Fruit fly (Drosophila melanogaster) whole organism, embryonic: ENCODE data around the gene CG5937.

Source experiments
- Atf-2 ChIP-seq: fragments of 200-800 bp; sonication (Bioruptor generic); optimal IDR thresholded peaks from 2 replicates; lab custom pipeline; 2016; ENCODE audit warnings: missing biosample characterization, missing genetic modification characterization
- BEAF-32 ChIP-seq: fragments of 200-800 bp; sonication (Bioruptor generic); optimal IDR thresholded peaks from 3 replicates; lab custom pipeline; 2017; ENCODE audit warnings: missing biosample characterization, missing genetic modification characterization, mild to moderate bottlenecking, moderate library complexity, missing genetic modification reagents
- CG10321 ChIP-seq: fragments of 200-800 bp; sonication (Bioruptor generic); IDR thresholded peaks from 2 replicates; pipeline ENCODE4 v1.3.6; 2022; ENCODE audit warnings: missing biosample characterization, missing genetic modification characterization
- CG10366 ChIP-seq: fragments of 200-800 bp; sonication (Bioruptor generic); IDR thresholded peaks from 2 replicates; pipeline ENCODE4 v1.3.6; 2022; ENCODE audit warnings: missing biosample characterization, missing genetic modification characterization
- CG11085 ChIP-seq: fragments of 200-800 bp; sonication (Bioruptor generic); IDR thresholded peaks from 2 replicates; pipeline ENCODE4 v1.3.6; 2022; ENCODE audit warnings: missing biosample characterization, missing genetic modification characterization
- CG11398 ChIP-seq: fragments of 200-800 bp; sonication (Bioruptor generic); optimal IDR thresholded peaks from 2 replicates; lab custom pipeline; 2016; ENCODE audit warnings: missing biosample characterization, missing genetic modification characterization
- CG12299 ChIP-seq: fragments of 200-800 bp; sonication (Bioruptor generic); optimal IDR thresholded peaks from 2 replicates; lab custom pipeline; 2018; ENCODE audit warnings: missing biosample characterization, mild to moderate bottlenecking, missing genetic modification characterization
- CG12769 ChIP-seq: fragments of 200-800 bp; sonication (Bioruptor generic); optimal IDR thresholded peaks from 2 replicates; lab custom pipeline; 2019; ENCODE audit warnings: missing biosample characterization, mild to moderate bottlenecking, missing genetic modification characterization, moderate library complexity
- CG12942 ChIP-seq: fragments of 200-800 bp; sonication (Bioruptor generic); optimal IDR thresholded peaks from 3 replicates; lab custom pipeline; 2016; ENCODE audit warnings: missing biosample characterization, missing genetic modification characterization
- CG13424 ChIP-seq: fragments of 200-800 bp; sonication (Bioruptor generic); optimal IDR thresholded peaks from 2 replicates; lab custom pipeline; 2019; ENCODE audit warnings: missing biosample characterization, mild to moderate bottlenecking, missing genetic modification characterization, moderate library complexity
- CG15479 ChIP-seq: fragments of 200-800 bp; sonication (Bioruptor generic); optimal IDR thresholded peaks from 3 replicates; lab custom pipeline; 2019; ENCODE audit warnings: missing biosample characterization, mild to moderate bottlenecking, missing genetic modification characterization, moderate library complexity
- CG15514 ChIP-seq: fragments of 200-800 bp; sonication (Bioruptor generic); optimal IDR thresholded peaks from 3 replicates; lab custom pipeline; 2017; ENCODE audit warnings: missing biosample characterization, missing genetic modification characterization, mild to moderate bottlenecking, moderate library complexity, missing genetic modification reagents
- CG1602 ChIP-seq: fragments of 200-800 bp; sonication (Bioruptor generic); optimal IDR thresholded peaks from 3 replicates; lab custom pipeline; 2016; ENCODE audit warnings: missing biosample characterization, missing genetic modification characterization
- CG18011 ChIP-seq: fragments of 200-800 bp; sonication (Bioruptor generic); optimal IDR thresholded peaks from 2 replicates; lab custom pipeline; 2017; ENCODE audit warnings: missing biosample characterization, missing genetic modification characterization, mild to moderate bottlenecking, moderate library complexity, missing genotype
- CG18476 ChIP-seq: fragments of 200-800 bp; sonication (Bioruptor generic); optimal IDR thresholded peaks from 2 replicates; lab custom pipeline; 2016; ENCODE audit warnings: missing biosample characterization, mild to moderate bottlenecking, missing genetic modification characterization
- CG2712 ChIP-seq: fragments of 200-800 bp; optimal IDR thresholded peaks from 3 replicates; lab custom pipeline; 2019; ENCODE audit warnings: missing biosample characterization, mild to moderate bottlenecking, missing genetic modification characterization, moderate library complexity
- CG30403 ChIP-seq: fragments of 200-800 bp; sonication (Bioruptor generic); optimal IDR thresholded peaks from 3 replicates; lab custom pipeline; 2016; ENCODE audit warnings: missing biosample characterization, missing genetic modification characterization
- CG6765 ChIP-seq: fragments of 200-800 bp; sonication (Bioruptor generic); optimal IDR thresholded peaks from 3 replicates; lab custom pipeline; 2017; ENCODE audit warnings: missing biosample characterization, mild to moderate bottlenecking, missing genetic modification characterization
- CG7786 ChIP-seq: fragments of 200-800 bp; sonication (Bioruptor generic); optimal IDR thresholded peaks from 2 replicates; lab custom pipeline; 2016; ENCODE audit warnings: missing biosample characterization, missing genetic modification characterization
- CG7839 ChIP-seq: fragments of 200-800 bp; sonication (Bioruptor generic); optimal IDR thresholded peaks from 3 replicates; lab custom pipeline; 2018; ENCODE audit warnings: missing biosample characterization, mild to moderate bottlenecking, missing genetic modification characterization, moderate library complexity
- CG8944 ChIP-seq: fragments of 200-800 bp; sonication (Bioruptor generic); optimal IDR thresholded peaks from 3 replicates; lab custom pipeline; 2016; ENCODE audit warnings: missing biosample characterization, missing genetic modification characterization
- Dfd ChIP-seq, 2 experiments: fragments of >200 bp; optimal IDR thresholded peaks; 2 replicates each; lab custom pipeline; 2017; ENCODE audit warnings: missing biosample characterization in 2 of 2, missing genetic modification characterization in 2 of 2
- Elba2 ChIP-seq: fragments of 200-800 bp; sonication (Bioruptor generic); optimal IDR thresholded peaks from 3 replicates; lab custom pipeline; 2016; ENCODE audit warnings: missing biosample characterization, missing genetic modification characterization
- Gsc ChIP-seq: fragments of 200-800 bp; sonication (Bioruptor generic); IDR thresholded peaks from 2 replicates; pipeline ENCODE4 v1.3.6; 2022; ENCODE audit warnings: missing biosample characterization, missing genetic modification characterization
- Hey ChIP-seq: fragments of 200-800 bp; sonication (Bioruptor generic); optimal IDR thresholded peaks from 3 replicates; lab custom pipeline; 2018; ENCODE audit warnings: missing biosample characterization, mild to moderate bottlenecking, missing genetic modification characterization
- MBD-R2 ChIP-seq: fragments of 200-800 bp; sonication (Bioruptor generic); IDR thresholded peaks from 2 replicates; pipeline ENCODE4 v1.3.6; 2022; ENCODE audit warnings: missing biosample characterization, missing genetic modification characterization
- Rfx ChIP-seq: fragments of 200-800 bp; sonication (Bioruptor generic); IDR thresholded peaks from 2 replicates; pipeline ENCODE4 v1.3.6; 2022; ENCODE audit warnings: missing biosample characterization, missing genetic modification characterization
- Sin3A ChIP-seq: fragments of >200 bp; optimal IDR thresholded peaks from 2 replicates; lab custom pipeline; 2018
- TFAM ChIP-seq: fragments of 200-800 bp; sonication (Bioruptor generic); optimal IDR thresholded peaks from 2 replicates; lab custom pipeline; 2017; ENCODE audit warnings: missing biosample characterization, missing genetic modification characterization, inconsistent platforms
- Tbp ChIP-seq: fragments of >200 bp; optimal IDR thresholded peaks from 2 replicates; lab custom pipeline; 2018; ENCODE audit warnings: missing biosample characterization, missing genetic modification characterization
- Vsx1 ChIP-seq: fragments of 200-800 bp; sonication (Bioruptor generic); optimal IDR thresholded peaks from 2 replicates; lab custom pipeline; 2017; ENCODE audit warnings: missing biosample characterization, mild to moderate bottlenecking, missing genetic modification characterization, missing genetic modification reagents
- aop ChIP-seq: fragments of 200-800 bp; sonication (Bioruptor generic); IDR thresholded peaks from 2 replicates; pipeline ENCODE4 v1.3.6; 2022; ENCODE audit warnings: missing biosample characterization, missing genetic modification characterization
- bowl ChIP-seq: fragments of 200-800 bp; sonication (Bioruptor generic); IDR thresholded peaks from 2 replicates; pipeline ENCODE4 v1.3.6; 2022; ENCODE audit warnings: missing biosample characterization, missing genetic modification characterization
- chm ChIP-seq: fragments of 200-800 bp; sonication (Bioruptor generic); IDR thresholded peaks from 2 replicates; pipeline ENCODE4 v1.3.6; 2022; ENCODE audit warnings: missing biosample characterization, missing genetic modification characterization
- ci ChIP-seq: fragments of 200-800 bp; sonication (Bioruptor generic); IDR thresholded peaks from 3 replicates; pipeline ENCODE4 v1.3.6; 2022; ENCODE audit warnings: missing biosample characterization, missing genetic modification characterization
- danr ChIP-seq: fragments of 200-800 bp; sonication (Bioruptor generic); IDR thresholded peaks from 2 replicates; pipeline ENCODE4 v1.3.6; 2022; ENCODE audit warnings: missing biosample characterization, missing genetic modification characterization
- eve ChIP-seq, 2 experiments: fragments of >200 bp; optimal IDR thresholded peaks; 2 replicates each; lab custom pipeline; 2017; ENCODE audit warnings: missing biosample characterization in 2 of 2, missing genetic modification characterization in 2 of 2
- fd102C ChIP-seq: fragments of 200-800 bp; sonication (Bioruptor generic); optimal IDR thresholded peaks from 2 replicates; lab custom pipeline; 2018; ENCODE audit warnings: missing biosample characterization, mild to moderate bottlenecking, missing genetic modification characterization, moderate library complexity
- fd64A ChIP-seq: fragments of 200-800 bp; sonication (Bioruptor generic); optimal IDR thresholded peaks from 3 replicates; lab custom pipeline; 2018; ENCODE audit warnings: missing biosample characterization, mild to moderate bottlenecking, missing genetic modification characterization
- gcm2 ChIP-seq: fragments of 200-800 bp; sonication (Bioruptor generic); optimal IDR thresholded peaks from 2 replicates; lab custom pipeline; 2016; ENCODE audit warnings: missing biosample characterization, missing genetic modification characterization
- ham ChIP-seq: fragments of 200-800 bp; sonication (Bioruptor generic); IDR thresholded peaks from 2 replicates; pipeline ENCODE4 v1.3.6; 2022; ENCODE audit warnings: missing biosample characterization, missing genetic modification characterization
- ken ChIP-seq: fragments of 200-800 bp; sonication (Bioruptor generic); IDR thresholded peaks from 3 replicates; pipeline ENCODE4 v1.3.6; 2022; ENCODE audit warnings: missing biosample characterization, missing genetic modification characterization
- lilli ChIP-seq: fragments of 200-800 bp; sonication (Bioruptor generic); optimal IDR thresholded peaks from 3 replicates; lab custom pipeline; 2016; ENCODE audit warnings: missing biosample characterization, missing genetic modification characterization
- lmd ChIP-seq: fragments of 200-800 bp; sonication (Bioruptor generic); IDR thresholded peaks from 2 replicates; pipeline ENCODE4 v1.3.6; 2022; ENCODE audit warnings: missing biosample characterization, missing genetic modification characterization
- peb ChIP-seq: fragments of 200-800 bp; sonication (Bioruptor generic); IDR thresholded peaks from 2 replicates; pipeline ENCODE4 v1.3.6; 2022; ENCODE audit warnings: missing biosample characterization, missing genetic modification characterization
- pho ChIP-seq: fragments of 200-800 bp; sonication (Bioruptor generic); optimal IDR thresholded peaks from 2 replicates; lab custom pipeline; 2016; ENCODE audit warnings: missing biosample characterization, missing genetic modification characterization
- pita ChIP-seq: fragments of 200-800 bp; sonication (Bioruptor generic); optimal IDR thresholded peaks from 2 replicates; lab custom pipeline; 2017; ENCODE audit warnings: missing biosample characterization, mild to moderate bottlenecking, missing genetic modification characterization
- pros ChIP-seq: fragments of 200-800 bp; sonication (Bioruptor generic); optimal IDR thresholded peaks from 3 replicates; lab custom pipeline; 2019; ENCODE audit warnings: missing biosample characterization, mild to moderate bottlenecking, missing genetic modification characterization, moderate library complexity
- shn ChIP-seq: fragments of 200-800 bp; sonication (Bioruptor generic); optimal IDR thresholded peaks from 3 replicates; lab custom pipeline; 2016; ENCODE audit warnings: missing biosample characterization, missing genetic modification characterization
- sim ChIP-seq: fragments of 200-800 bp; sonication (Bioruptor generic); IDR thresholded peaks from 2 replicates; pipeline ENCODE4 v1.3.6; 2022; ENCODE audit warnings: missing biosample characterization, missing genetic modification characterization
- slbo ChIP-seq: fragments of 200-800 bp; sonication (Bioruptor generic); IDR thresholded peaks from 2 replicates; pipeline ENCODE4 v1.3.6; 2022; ENCODE audit warnings: missing biosample characterization, missing genetic modification characterization
- tgo ChIP-seq: fragments of 200-800 bp; sonication (Bioruptor generic); IDR thresholded peaks from 3 replicates; pipeline ENCODE4 v1.3.6; 2022; ENCODE audit warnings: missing biosample characterization, missing genetic modification characterization
- zen2 ChIP-seq: fragments of 200-800 bp; sonication (Bioruptor generic); IDR thresholded peaks from 3 replicates; pipeline ENCODE4 v1.3.6; 2022; ENCODE audit warnings: missing biosample characterization, missing genetic modification characterization; ENCODE audit not compliant: partially characterized antibody

CG5937 gene

DNA sequence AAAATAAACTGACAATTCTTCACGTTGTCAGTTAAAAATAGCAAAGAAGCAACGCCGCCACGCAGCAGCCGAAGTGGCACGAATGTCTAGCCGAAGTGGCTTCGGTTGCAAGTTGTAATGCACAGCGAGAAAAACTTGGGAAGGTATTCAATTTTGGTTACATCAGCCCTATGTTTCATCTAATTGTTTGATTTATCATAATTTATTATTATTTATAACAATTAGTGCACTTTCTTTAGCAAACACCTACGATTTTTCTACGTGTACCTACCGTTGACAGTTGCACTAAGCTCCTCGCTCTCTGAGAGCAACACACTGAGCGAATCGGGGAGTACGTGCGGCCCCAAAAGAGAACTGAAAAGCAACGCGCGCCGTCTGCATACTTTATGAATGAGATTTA, 35.0 kb downstream of the CG5937 start, which contains the start of gene Tsp5D (continued):
- TF ChIP-seq MBD-R2 (GFP tag; lab: Robert Waterston, UW) (peak; percentile 63), CG15479 (GFP tag; lab: Kevin White, UChicago) (no peak), ken (peak; percentile 95), CG10321 (GFP tag; lab: Robert Waterston, UW) (peak; percentile 70), bowl (peak; percentile 91), CG11085 (GFP tag; lab: Robert Waterston, UW) (peak; percentile 74), CG6765 (peak; percentile 63), sim (GFP tag; lab: Robert Waterston, UW) (peak; percentile 91), ham (GFP tag; lab: Robert Waterston, UW) (no peak), CG12942 (GFP tag; lab: Kevin White, UChicago) (peak; percentile 83), pho (no peak), Elba2 (GFP tag; lab: Kevin White, UChicago) (no peak), CG13424 (tag; lab: Kevin White, UChicago) (peak; percentile 95), CG15514 (GFP tag; lab: Kevin White, UChicago) (peak; percentile 60), CG7839 (tag; lab: Kevin White, UChicago) (peak; percentile 93), CG12769 (peak; percentile 55), BEAF-32 (GFP tag; lab: Kevin White, UChicago) (no peak), CG8944 (GFP tag; lab: Kevin White, UChicago) (peak; percentile 21), danr (GFP tag; lab: Robert Waterston, UW) (peak; percentile 88), CG18011 (GFP tag; lab: Kevin White, UChicago) (peak; percentile 61), gcm2 (GFP tag; lab: Kevin White, UChicago) (no peak), Vsx1 (GFP tag; lab: Kevin White, UChicago) (peak; percentile 79), pita (GFP tag; lab: Kevin White, UChicago) (no peak), CG30403 (GFP tag; lab: Kevin White, UChicago) (peak; percentile 86), lilli (GFP tag; lab: Kevin White, UChicago) (peak; percentile 30), CG1602 (GFP tag; lab: Kevin White, UChicago) (peak; percentile 88), Rfx (GFP tag; lab: Robert Waterston, UW) (peak; percentile 93), Tbp (GFP tag; lab: Kevin White, UChicago) (no peak), lmd (GFP tag; lab: Robert Waterston, UW) (peak; percentile 94), ci (GFP tag; lab: Robert Waterston, UW) (peak; percentile 99), CG11398 (GFP tag; lab: Kevin White, UChicago) (no peak), shn (GFP tag; lab: Kevin White, UChicago) (no peak), chm (peak; percentile 93; the same call in 1 of the 2 replicates), fd102C (GFP tag; lab: Kevin White, UChicago) (peak; percentile 14), TFAM (GFP tag; lab: Kevin White, UChicago) (peak; percentile 76), CG18476 (GFP tag; lab: Kevin White, UChicago) (peak; percentile 84), pros (GFP tag; lab: Kevin White, UChicago) (no peak), Hey (tag; lab: Kevin White, UChicago) (no peak), peb (GFP tag; lab: Robert Waterston, UW) (peak; percentile 87), CG12299 (peak; percentile 73), Dfd (GFP tag; optimal IDR thresholded peaks at IDR 0.05; lab: Kevin White, UChicago) (no peak), Sin3A (lab: Kevin White, UChicago) (no peak), aop (GFP tag; lab: Robert Waterston, UW) (peak; percentile 90), CG7786 (GFP tag; lab: Kevin White, UChicago) (no peak), slbo (peak; percentile 90), eve (GFP tag; optimal IDR thresholded peaks at IDR 0.05; lab: Kevin White, UChicago) (no peak), fd64A (GFP tag; lab: Kevin White, UChicago) (peak; percentile 89), tgo (GFP tag; lab: Robert Waterston, UW) (peak; percentile 95), Gsc (GFP tag; lab: Robert Waterston, UW) (peak; percentile 77), zen2 (GFP tag; lab: Robert Waterston, UW) (no peak), CG2712 (tag; lab: Kevin White, UChicago) (peak; percentile 95), Atf-2 (GFP tag; lab: Kevin White, UChicago) (no peak), CG10366 (GFP tag; lab: Robert Waterston, UW) (peak; percentile 96)
